Worm (Caenorhabditis elegans): ENCODE data around the gene tps-2.

Gene tps-2

DNA sequence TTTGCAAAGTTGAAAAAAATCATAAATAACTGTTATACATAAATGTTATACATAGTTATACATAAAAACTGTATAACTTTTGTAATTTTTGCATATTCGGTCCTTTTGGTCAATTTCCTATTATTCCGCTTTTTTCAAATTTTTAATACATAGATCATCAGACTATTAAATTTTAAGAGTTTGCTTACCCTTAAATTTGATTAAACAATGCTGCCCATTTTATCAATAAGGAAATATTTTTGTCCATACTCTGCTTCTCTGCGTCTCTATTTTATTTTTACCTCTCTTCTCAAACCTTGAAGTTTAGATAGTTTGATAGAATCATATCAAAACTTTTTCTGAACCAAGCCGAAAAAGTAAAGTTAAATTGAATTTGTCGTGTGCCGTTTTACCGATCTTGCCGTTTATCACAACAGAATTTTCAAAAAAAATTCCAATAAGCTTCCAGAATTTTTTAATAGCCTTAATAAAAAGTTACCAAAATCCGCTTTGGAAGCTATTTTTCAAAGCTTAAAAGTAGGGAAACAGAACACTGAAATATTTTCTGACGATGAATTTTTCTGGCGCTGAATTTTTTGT is 1.3 kb upstream of the tps-2 start:
- TF ChIP-seq zip-4 (GFP tag; optimal IDR thresholded peaks at IDR 0.05) (no peak), nhr-19 (GFP tag; conservative IDR thresholded peaks at IDR 0.05) (no peak), hpl-2 (GFP tag; optimal IDR thresholded peaks at IDR 0.05) (no peak), ceh-8 (GFP tag; optimal IDR thresholded peaks at IDR 0.05) (no peak), mep-1 (tag; optimal IDR thresholded peaks at IDR 0.05) (peak; percentile 6), F16B12.6 (tag; optimal IDR thresholded peaks at IDR 0.05) (no peak), efl-3 (GFP tag; optimal IDR thresholded peaks at IDR 0.05) (no peak), nhr-20 (tag; optimal IDR thresholded peaks at IDR 0.05) (no peak), alr-1 (tag; optimal IDR thresholded peaks at IDR 0.05; ENCODE audit: borderline replicate concordance) (no peak)

DNA sequence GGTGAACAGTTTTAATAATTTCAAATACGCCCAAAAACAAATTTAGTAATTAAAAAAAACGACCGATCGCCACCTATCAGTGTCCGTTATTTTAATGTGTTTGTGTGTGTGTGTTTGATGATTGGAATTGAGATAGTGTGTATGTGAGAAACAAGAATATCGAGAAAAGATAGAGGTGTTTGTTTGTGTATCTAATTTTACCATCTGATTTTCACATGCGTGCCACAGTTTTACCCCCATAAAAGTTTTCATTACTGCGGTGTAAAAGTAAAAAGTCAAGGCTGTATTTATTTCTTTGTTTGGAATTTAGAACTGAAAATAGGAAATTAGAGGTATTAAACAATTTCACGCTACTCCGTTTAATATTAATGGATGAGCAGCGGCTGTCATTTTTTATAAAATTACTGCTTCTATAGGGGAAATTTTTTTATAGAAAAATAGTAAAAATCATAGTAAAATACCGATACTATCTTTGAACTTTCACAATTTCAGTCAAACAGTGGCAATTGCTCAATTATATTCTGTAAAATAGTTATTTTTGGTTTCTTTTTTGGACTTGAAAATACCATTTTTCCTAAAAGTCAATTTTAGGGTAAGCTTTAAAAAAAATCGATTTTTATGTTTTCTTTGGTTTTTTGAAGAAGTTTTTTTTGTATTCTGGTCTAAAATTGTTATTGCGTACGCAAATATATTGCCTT is 620 bp upstream of the tps-2 start:
- TF ChIP-seq ama-1 (optimal IDR thresholded peaks at IDR 0.05) (peak; percentile 22), alr-1 (tag; optimal IDR thresholded peaks at IDR 0.05; ENCODE audit: borderline replicate concordance) (no peak), egl-13 (tag; optimal IDR thresholded peaks at IDR 0.05) (no peak), Y116A8C.19 (tag; optimal IDR thresholded peaks at IDR 0.05; ENCODE audit: borderline replicate concordance) (no peak), skn-1 (tag; optimal IDR thresholded peaks at IDR 0.05) (no peak), blmp-1 (tag; optimal IDR thresholded peaks at IDR 0.05) (peak; percentile 46), mab-9 (GFP tag; IDR thresholded peaks at IDR 0.05) (no peak), fos-1 (tag; optimal IDR thresholded peaks at IDR 0.05) (no peak), fkh-10 (GFP tag; optimal IDR thresholded peaks at IDR 0.05) (no peak), lsy-2 (tag; optimal IDR thresholded peaks at IDR 0.05) (peak in 1 of 2 experiments; percentile 10), dpl-1 (GFP tag; optimal IDR thresholded peaks at IDR 0.05) (no peak), unc-30 (tag; optimal IDR thresholded peaks at IDR 0.05) (no peak), irx-1 (tag; optimal IDR thresholded peaks at IDR 0.05) (no peak), F16B12.6 (tag; optimal IDR thresholded peaks at IDR 0.05) (no peak), mdl-1 (tag; optimal IDR thresholded peaks at IDR 0.05) (no peak), fkh-4 (tag; optimal IDR thresholded peaks at IDR 0.05; ENCODE audit: borderline replicate concordance) (no peak), dsc-1 (tag; optimal IDR thresholded peaks at IDR 0.05) (no peak), ceh-88 (GFP tag; IDR thresholded peaks at IDR 0.05) (no peak; the same call in 1 of the 2 replicates), sox-4 (tag; optimal IDR thresholded peaks at IDR 0.05) (no peak), nhr-28 (tag; optimal IDR thresholded peaks at IDR 0.05) (no peak), ceh-8 (GFP tag; optimal IDR thresholded peaks at IDR 0.05) (no peak), unc-130 (tag; optimal IDR thresholded peaks at IDR 0.05) (no peak), grh-1 (GFP tag; IDR thresholded peaks at IDR 0.05) (no peak), nhr-12 (tag; optimal IDR thresholded peaks at IDR 0.05) (no peak), lin-39 (tag; optimal IDR thresholded peaks at IDR 0.05) (no peak), mep-1 (tag; optimal IDR thresholded peaks at IDR 0.05) (peak; percentile 31), jun-1 (tag; optimal IDR thresholded peaks at IDR 0.05) (no peak), sptf-1 (tag; optimal IDR thresholded peaks at IDR 0.05) (no peak), ces-1 (GFP tag; optimal IDR thresholded peaks at IDR 0.05) (no peak), aly-2 (tag; optimal IDR thresholded peaks at IDR 0.05) (no peak), nhr-237 (tag; optimal IDR thresholded peaks at IDR 0.05) (no peak), snpc-4 (tag; optimal IDR thresholded peaks at IDR 0.05) (no peak), lin-14 (GFP tag; optimal IDR thresholded peaks at IDR 0.05) (peak; percentile 69), ceh-63 (GFP tag; optimal IDR thresholded peaks at IDR 0.05) (no peak), ets-5 (GFP tag; IDR thresholded peaks at IDR 0.05) (no peak), efl-1 (optimal IDR thresholded peaks at IDR 0.05) (no peak), efl-1 (GFP tag; optimal IDR thresholded peaks at IDR 0.05 in 1 of 2) (no peak), lin-15B (tag; optimal IDR thresholded peaks at IDR 0.05) (no peak), ztf-4 (tag; optimal IDR thresholded peaks at IDR 0.05) (no peak), pax-3 (tag; optimal IDR thresholded peaks at IDR 0.05) (no peak), C34B4.2 (tag; optimal IDR thresholded peaks at IDR 0.05) (no peak), unc-62 (GFP tag; optimal IDR thresholded peaks at IDR 0.05) (no peak), zip-4 (GFP tag; optimal IDR thresholded peaks at IDR 0.05) (no peak), nhr-85 (tag) (peak; percentile 92), elt-3 (tag; optimal IDR thresholded peaks at IDR 0.05) (peak in 4 of 6 experiments; percentile 33 to 54 (median 39)), mef-2 (tag; optimal IDR thresholded peaks at IDR 0.05) (no peak)
